Worm (Caenorhabditis elegans): ENCODE results near the gene hpo-39.
"Not testable (repeated sequence)": the region's sequence is repeated elsewhere in the genome, so short reads cannot be mapped to it uniquely, and the experiment has no call there.

hpo-39 gene

DNA sequence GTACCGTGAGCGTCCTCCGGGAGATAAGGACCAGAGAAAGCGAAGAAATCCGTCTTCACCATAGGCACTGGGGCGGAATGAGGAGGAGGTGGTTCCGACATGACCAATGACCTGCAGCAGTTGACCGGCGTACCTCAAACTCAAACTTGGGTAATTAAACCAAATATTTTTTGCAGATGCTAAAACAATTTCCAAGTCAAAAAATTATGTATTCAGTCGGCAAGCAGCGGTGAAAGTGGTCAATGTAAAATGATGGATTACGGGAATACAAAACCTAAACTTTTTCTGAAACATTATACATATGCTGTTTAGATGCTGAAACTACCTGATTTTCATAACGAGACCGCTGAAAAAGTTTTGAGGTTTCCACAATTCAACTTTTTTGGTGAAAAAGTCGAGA is at the start of gene hpo-39:
hpo-39 (minus strand) TSS at position 101 of the 400 bp plus-strand sequence.
- TF ChIP-seq unc-62 (GFP tag; optimal IDR thresholded peaks at IDR 0.05) = not testable (repeated sequence)

DNA sequence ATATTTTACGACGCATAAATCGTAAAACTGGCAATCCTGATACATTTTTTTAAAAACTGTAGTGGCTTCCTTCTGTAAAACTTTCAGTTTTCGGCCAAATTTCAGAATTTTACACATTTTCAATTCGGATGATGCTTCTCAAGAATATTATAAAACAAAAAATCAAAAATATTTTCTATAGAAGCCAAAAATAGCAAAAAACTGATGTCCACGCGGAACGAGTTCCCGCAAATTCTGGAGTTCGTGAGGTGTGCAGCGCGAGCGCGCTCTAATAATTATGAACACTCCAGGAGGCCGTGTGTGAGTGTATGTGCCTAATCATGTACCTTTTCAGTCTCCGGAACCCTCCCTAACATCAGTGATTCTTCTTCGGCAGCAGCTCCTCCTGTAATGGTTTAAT is 43.5 kb upstream of the hpo-39 start, which contains the start of gene sumv-2:
sumv-2 (plus strand) TSS at position 301 of the 400 bp plus-strand sequence.
- TF ChIP-seq unc-62 (GFP tag; optimal IDR thresholded peaks at IDR 0.05) = no peak

DNA sequence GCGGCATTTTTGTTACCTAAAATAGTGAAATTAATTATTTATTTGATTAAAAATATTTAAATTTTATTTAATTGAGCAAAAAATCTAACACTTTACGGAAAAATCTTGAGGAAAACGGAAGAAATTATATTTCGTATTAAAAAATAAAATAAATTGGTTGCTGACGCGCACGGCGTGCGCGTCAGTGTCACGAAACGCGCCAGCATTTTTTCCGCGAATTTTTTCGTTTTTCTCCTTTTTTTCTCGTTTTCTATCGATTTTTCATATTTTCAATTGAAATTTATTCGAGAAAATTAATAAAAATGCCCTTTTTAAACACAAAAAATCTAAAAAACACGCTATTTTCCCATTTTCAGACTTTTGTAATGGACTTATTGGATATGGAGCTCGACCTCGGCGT is 42.1 kb upstream of the hpo-39 start, which contains the start of the genes Y61A9LA.10 and F54D11.4:
Y61A9LA.10 (minus strand) TSS at position 16 of the 400 bp plus-strand sequence.
F54D11.4 (plus strand) TSS at position 350 of the 400 bp plus-strand sequence.
- TF ChIP-seq unc-62 (GFP tag; optimal IDR thresholded peaks at IDR 0.05) = no peak

DNA sequence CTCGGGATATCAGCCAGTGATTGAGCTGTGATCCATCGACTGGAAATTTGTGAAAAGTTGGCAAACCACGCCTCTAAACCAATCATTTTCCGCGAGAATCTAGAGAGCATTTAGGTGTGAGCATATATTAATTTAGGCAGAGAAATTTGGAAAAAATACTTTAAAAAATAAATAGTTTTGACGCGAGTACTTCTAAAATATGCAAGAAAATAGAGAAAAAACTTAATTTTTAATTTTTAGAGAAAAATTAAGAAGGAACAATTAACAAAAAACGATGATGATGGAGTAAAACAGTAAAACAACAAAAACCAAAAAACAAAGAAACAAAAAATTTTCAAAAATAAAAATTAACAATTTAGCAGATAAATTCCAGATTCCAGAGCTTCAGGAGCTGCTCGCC is 33.1 kb upstream of the hpo-39 start, which contains the start of gene txt-6:
txt-6 (minus strand) TSS at position 101 of the 400 bp plus-strand sequence.
- TF ChIP-seq unc-62 (GFP tag; optimal IDR thresholded peaks at IDR 0.05) = no peak

DNA sequence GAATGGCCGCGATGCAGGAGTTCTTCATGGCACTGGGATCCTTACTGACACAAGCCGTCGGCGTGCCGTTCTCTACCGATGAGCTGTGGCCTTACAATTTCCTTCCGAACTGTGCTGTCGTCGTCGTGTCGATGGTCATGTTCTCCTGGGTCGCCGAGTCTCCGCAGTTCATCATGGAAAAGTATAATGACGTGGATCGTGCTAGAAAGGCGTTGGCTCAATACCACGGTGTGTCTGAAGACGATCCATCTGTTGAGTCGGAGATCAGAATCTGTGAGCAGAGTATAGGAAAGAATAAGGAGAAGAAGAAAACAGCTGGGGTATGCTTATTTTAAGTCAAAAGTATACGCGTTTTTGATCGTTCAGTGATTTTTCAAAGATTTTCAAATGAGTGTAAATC is 25.5 kb upstream of the hpo-39 start:
- TF ChIP-seq unc-62 (GFP tag; optimal IDR thresholded peaks at IDR 0.05) = no peak

DNA sequence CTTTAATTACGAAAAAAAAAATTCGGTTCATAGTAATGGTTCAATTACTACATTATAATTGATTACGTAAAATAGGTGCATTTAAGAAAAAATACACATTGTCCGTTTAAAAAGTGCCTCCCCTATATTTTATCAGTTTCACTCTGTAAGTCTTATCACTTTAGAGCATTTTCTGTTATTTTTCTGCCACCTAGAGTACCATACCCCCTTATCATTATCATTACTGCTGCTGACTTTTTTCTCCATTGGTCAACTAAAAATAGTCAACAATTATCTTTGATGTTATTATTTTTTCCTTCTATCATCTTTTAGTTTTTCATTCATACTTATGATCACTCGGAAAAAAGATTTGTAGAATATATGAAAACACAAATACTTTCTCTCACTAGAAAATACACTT is 24.8 kb upstream of the hpo-39 start:
- no peak for TF ChIP-seq unc-62 (GFP tag; optimal IDR thresholded peaks at IDR 0.05)

DNA sequence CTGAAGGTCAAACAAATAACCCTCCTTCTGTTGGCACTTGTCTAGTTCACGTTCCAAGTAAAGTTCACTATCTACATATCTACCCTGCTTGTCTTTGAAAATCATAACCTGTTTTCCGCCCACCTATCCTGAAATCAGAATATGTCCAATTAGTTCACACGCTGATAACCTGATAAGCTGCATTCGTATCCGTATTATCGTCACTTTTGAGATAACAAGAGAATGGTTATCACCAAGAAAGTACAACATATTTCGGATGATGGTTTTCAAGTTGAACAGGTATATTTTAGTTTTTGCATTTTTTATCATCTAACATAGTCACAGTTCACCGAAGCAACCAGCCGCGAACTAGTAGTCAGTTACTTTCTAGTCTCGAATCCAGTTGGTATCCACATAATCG is 17.1 kb upstream of the hpo-39 start:
- TF ChIP-seq unc-62 (GFP tag; optimal IDR thresholded peaks at IDR 0.05) = no peak

DNA sequence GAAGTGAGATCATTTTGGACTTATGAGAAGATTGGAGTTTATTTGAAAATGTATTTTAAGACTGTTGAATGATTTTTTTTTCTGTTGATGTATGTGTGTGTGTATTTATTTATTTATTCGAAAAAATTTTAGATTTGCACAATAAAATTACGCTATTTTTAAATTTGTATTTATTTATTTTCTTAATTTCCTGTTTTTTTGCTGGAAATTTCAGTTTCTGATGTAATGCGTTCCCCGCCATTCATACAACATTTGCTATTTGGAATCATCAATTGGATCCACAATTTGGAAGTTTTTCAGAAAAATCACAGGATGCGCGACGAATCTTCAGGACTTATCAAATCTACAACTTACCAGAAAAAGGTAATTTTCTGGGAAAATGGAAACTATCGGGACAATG is 11.3 kb upstream of the hpo-39 start, which contains the start of gene Y61A9LA.1:
Y61A9LA.1 (plus strand) TSS at position 301 of the 400 bp plus-strand sequence.
- no peak for TF ChIP-seq unc-62 (GFP tag; optimal IDR thresholded peaks at IDR 0.05)

DNA sequence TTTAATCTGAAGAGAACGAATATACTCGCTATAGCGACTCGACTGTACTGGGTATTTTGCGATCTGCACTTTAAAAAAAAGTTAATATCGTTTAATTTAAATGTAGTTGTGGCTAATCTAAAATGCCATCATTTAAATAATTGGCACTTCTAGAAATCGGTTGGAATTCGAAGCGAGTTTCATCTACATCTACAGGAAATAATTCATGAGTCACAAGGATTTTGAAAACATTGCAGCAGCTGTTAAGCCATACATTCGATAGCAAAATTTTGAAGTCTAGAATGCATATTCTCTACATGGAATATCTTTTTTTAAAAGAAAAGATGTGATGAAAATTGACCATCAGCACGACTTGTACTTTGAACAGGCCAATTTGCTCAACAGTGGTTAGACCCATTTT is 6.9 kb upstream of the hpo-39 start:
- TF ChIP-seq unc-62 (GFP tag; optimal IDR thresholded peaks at IDR 0.05) = no peak

DNA sequence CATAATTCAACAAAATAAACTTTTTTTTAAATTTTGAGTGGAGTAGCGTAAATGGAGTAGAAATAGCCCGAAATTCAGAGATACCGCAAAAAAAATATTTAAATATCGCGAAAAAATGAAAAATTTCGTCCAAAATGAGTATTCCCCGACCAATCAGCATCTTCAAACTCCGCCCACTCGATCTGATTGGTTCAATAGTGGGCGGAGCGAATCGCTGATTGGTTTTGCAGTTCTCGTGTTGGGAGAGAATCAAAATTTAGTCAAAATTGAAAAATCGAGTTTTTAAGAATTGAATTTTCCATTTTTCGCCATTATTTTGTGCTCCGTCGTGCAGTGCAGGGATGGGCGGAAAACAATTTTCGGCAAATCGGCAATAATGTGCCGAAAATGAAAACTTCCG is 1.7 kb upstream of the hpo-39 start:
- TF ChIP-seq unc-62 (GFP tag; optimal IDR thresholded peaks at IDR 0.05) = no peak

DNA sequence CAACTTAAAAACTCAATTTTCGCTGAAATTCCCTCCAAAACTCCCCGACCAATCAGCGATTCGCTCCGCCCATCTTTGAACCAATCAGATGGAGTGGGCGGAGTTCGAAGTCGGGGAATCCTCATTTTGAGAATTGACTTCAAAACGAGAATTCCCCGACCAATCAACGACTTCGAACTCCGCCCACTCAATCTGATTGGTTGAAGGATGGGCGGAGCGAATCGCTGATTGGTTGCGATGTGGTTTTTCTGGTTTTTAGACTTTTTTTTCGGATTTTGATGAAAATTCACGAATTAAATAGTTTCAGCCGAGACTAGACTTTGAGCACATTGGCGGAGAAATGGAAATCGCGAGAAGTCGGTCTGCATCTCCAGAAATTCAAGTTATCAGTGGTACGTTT is 1.7 kb downstream of the hpo-39 start:
- no peak for TF ChIP-seq unc-62 (GFP tag; optimal IDR thresholded peaks at IDR 0.05)

DNA sequence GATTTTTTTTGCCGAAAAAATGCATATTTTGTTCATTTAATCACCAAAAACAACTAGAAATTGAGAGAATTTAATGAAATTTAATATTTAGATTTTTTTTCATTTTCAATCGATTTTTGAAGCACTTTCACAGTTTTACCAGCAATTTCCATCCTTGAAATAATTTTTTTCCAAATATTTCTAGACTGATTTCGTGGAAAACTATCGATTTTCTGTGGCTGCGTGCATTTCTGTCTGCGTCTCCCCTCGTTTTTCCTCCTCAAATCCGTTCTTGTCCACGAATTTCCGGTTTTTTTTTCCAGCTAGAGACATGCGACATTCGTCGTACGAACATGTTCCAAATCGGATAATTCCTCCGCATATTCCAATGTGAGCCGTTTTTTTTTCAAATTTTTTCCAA is 2.9 kb downstream of the hpo-39 start, which contains the start of gene Y61A9LA.3:
Y61A9LA.3 (plus strand) TSS at position 301 of the 400 bp plus-strand sequence.
- no peak for TF ChIP-seq unc-62 (GFP tag; optimal IDR thresholded peaks at IDR 0.05)

DNA sequence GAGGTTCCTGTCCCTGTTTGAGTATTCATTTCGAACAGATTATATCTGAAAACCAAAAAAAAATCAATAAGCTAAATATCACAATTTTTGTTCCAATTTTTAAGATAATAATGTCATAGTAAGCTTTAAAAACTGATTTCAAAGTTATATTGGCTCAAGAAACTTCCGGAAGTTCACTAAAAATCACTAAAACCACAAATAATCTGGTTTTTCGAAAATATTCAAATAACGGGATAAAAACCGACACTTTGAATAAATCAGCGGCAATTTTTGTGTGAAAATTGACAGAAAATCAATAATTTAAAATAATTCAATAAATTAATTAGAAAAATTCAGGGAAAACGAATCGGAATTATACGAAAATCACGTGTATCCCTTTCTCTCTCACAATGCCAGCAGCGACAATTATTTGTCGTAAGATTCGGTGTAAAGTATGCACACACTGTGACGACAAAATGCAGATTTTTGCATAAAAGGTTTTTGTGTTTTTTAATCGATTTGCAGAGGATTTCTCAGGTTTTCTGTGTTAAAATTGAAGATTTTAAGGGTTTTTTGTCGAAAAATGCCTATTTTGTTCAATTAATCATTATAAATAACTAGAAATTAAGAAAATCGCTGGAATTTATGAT is 3.6 kb downstream of the hpo-39 start, which contains the start of gene sut-2:
sut-2 (minus strand) TSS at position 51 of the 629 bp plus-strand sequence.
- TF ChIP-seq unc-62 (GFP tag; optimal IDR thresholded peaks at IDR 0.05) = no peak

DNA sequence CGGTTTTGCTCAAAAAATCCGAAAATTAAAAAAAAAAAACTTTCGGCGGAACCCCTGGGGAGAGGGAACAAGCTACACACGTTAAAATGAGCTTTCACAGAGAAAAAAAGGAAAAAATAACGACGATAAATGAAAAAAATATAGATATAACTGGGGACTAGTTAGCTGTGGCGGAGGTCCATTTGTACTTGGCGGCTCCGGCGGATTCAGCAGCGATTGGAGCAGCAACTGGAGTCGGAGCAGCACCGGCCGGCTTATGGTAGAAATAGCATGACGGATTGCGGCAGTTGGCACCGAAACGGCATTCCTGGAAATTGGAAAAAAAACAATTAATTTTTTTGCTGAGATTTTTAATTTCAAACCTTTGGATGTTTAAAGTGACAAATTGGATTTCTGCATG is 11.2 kb downstream of the hpo-39 start:
- no peak for TF ChIP-seq unc-62 (GFP tag; optimal IDR thresholded peaks at IDR 0.05)

DNA sequence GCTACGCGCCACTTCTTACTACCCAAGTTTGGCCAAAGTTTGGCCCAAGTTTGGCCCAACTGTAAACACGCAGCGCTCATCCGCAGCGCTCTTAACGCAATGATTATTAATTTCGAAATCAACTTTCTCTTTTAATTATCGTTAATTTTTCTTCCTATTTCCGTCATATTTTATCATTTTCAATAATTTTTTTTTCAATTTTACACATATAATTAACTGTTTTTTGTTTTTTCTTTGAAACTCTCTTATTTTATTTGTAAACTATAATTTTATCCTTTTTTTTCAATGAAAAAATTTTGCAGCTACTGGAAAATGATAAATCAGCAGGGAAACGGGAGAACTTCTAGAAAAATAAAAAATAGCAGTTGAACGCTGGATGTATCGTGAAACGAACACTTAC is 13.3 kb downstream of the hpo-39 start, which contains the start of gene Y61A9LA.4:
Y61A9LA.4 (plus strand) TSS at position 301 of the 400 bp plus-strand sequence.
- not testable (repeated sequence) for TF ChIP-seq unc-62 (GFP tag; optimal IDR thresholded peaks at IDR 0.05)

DNA sequence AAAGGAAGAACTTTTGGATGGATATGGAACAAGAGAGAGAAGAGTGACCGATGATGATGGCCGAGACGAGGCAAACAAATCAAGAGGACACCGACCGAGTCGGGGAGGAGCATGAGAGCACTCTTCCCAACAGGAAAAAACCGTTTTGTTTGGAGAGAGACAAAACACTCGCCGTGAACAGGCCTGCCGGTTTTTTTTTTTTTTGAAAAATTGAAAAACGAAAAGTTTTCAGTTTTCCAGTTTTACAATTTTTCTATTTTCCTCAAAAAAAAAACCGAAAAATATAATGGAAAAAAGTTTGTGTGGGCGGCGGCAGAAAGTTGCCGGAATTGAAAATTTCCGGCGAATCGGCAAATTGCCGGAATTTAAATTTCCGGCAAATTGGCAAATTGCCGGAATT is 14.0 kb downstream of the hpo-39 start, which contains the start of gene Y61A9LA.7:
Y61A9LA.7 (minus strand) TSS at position 101 of the 400 bp plus-strand sequence.
- TF ChIP-seq unc-62 (GFP tag; optimal IDR thresholded peaks at IDR 0.05) = no peak

DNA sequence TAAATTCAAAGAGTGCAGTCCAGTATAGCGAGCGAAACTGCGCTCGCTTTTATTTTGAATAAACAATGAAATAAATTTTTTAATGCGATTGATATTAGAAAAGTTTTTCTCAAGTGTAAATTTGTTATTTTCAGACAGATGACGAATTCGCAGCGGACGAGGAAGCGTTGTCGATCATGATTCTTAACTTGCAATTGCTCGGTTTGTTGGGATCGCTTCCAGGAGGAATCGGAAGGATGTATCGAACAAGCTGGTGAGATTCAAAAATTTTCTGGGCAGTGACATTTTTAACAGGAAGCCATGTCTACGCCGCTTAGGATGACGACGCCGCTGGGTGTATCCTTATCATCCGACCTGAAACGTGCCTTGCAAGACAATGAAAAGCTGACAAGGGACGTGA is 20.2 kb downstream of the hpo-39 start, which contains the start of gene Y61A9LA.12:
Y61A9LA.12 (plus strand) TSS at position 301 of the 400 bp plus-strand sequence.
- not testable (repeated sequence) for TF ChIP-seq unc-62 (GFP tag; optimal IDR thresholded peaks at IDR 0.05)

Measured in whole organism, dauer.